Worm (Caenorhabditis elegans) whole organism, L4 larva: ENCODE measurements around the gene otpl-3.

Experiments
- F26F4.8 ChIP-seq: fragments of 200-800 bp; sonication (Bioruptor generic); conservative IDR thresholded peaks from 2 replicates; pipeline ENCODE4 v1.3.6; 2022; ENCODE audit warnings: missing genetic modification characterization, missing compliant biosample characterization
- aly-2 ChIP-seq: sonication (generic microtip); optimal IDR thresholded peaks from 2 replicates; lab custom pipeline; 2018; ENCODE audit warnings: missing biosample characterization, missing genetic modification characterization
- ama-1 ChIP-seq: fragments of 150-350 bp; optimal IDR thresholded peaks from 2 replicates; lab custom pipeline; 2014; ENCODE audit warnings: inconsistent platforms, mixed read lengths
- dve-1 ChIP-seq: sonication (generic microtip); optimal IDR thresholded peaks from 2 replicates; lab custom pipeline; 2017; ENCODE audit warnings: antibody characterized with exemption, mild to moderate bottlenecking, missing genetic modification characterization, missing compliant biosample characterization; ENCODE audit not compliant: insufficient read depth
- egl-27 ChIP-seq: sonication (generic microtip); optimal IDR thresholded peaks from 3 replicates; lab custom pipeline; 2017; ENCODE audit warnings: missing biosample characterization, missing genetic modification reagents, missing genetic modification characterization
- nhr-28 ChIP-seq: fragments of 150-350 bp; optimal IDR thresholded peaks from 2 replicates; lab custom pipeline; 2014; ENCODE audit warnings: missing biosample characterization, missing genetic modification characterization
- nhr-6 ChIP-seq: fragments of 150-350 bp; optimal IDR thresholded peaks from 2 replicates; lab custom pipeline; 2014; ENCODE audit warnings: missing biosample characterization, missing genetic modification characterization
- pha-4 ChIP-seq, 2 experiments: fragments of 150-350 bp in 1 of 2; fragments of 200-800 bp in 1 of 2; sonication (Bioruptor generic) in 1 of 2; IDR thresholded peaks in 1 of 2; optimal IDR thresholded peaks in 1 of 2; 2 replicates each; pipeline versions ENCODE4 v1.3.6 to Lab custom; 2014 to 2022; ENCODE audit warnings: missing genetic modification characterization in 2 of 2, missing genetic modification reagents in 2 of 2, missing biosample characterization in 1 of 2, missing compliant biosample characterization in 1 of 2
- php-3 ChIP-seq: fragments of 200-800 bp; sonication (Bioruptor generic); IDR thresholded peaks from 2 replicates; pipeline ENCODE4 v1.3.6; 2022; ENCODE audit warnings: missing genetic modification reagents, missing genetic modification characterization, missing compliant biosample characterization
- pqm-1 ChIP-seq: sonication (generic microtip); optimal IDR thresholded peaks from 2 replicates; lab custom pipeline; 2017; ENCODE audit warnings: missing biosample characterization, missing genetic modification characterization
- sdz-12 ChIP-seq: fragments of 200-800 bp; sonication (Bioruptor generic); optimal IDR thresholded peaks from 2 replicates; lab custom pipeline; 2018; ENCODE audit warnings: mild to moderate bottlenecking, missing genetic modification characterization, missing compliant biosample characterization
- snpc-4 ChIP-seq: fragments of 150-350 bp; optimal IDR thresholded peaks from 2 replicates; lab custom pipeline; 2014; ENCODE audit warnings: missing biosample characterization, missing genetic modification characterization
- unc-130 ChIP-seq: sonication (generic microtip); optimal IDR thresholded peaks from 2 replicates; lab custom pipeline; 2016; ENCODE audit warnings: missing genetic modification reagents, missing genetic modification characterization, missing compliant biosample characterization
- zag-1 ChIP-seq: fragments of 150-350 bp; optimal IDR thresholded peaks from 2 replicates; lab custom pipeline; 2014; ENCODE audit warnings: missing biosample characterization, missing genetic modification characterization

- TF ChIP-seq php-3 (GFP tag; lab: Robert Waterston, UW) (no peak), ama-1 (lab: Kevin White, UChicago) (no peak), snpc-4 (tag; lab: Kevin White, UChicago) (no peak), egl-27 (tag; lab: Kevin White, UChicago) (no peak), aly-2 (no peak), sdz-12 (GFP tag; lab: Kevin White, UChicago) (no peak), pqm-1 (no peak), nhr-28 (no peak), pha-4 (GFP tag; IDR thresholded peaks at IDR 0.05; lab: Robert Waterston, UW) (no peak), pha-4 (tag; optimal IDR thresholded peaks at IDR 0.05; lab: Kevin White, UChicago) (no peak), zag-1 (no peak), nhr-6 (no peak), dve-1 (tag; lab: Kevin White, UChicago) (no peak), unc-130 (no peak), F26F4.8 (no peak)
These were observed 30.5 kb downstream of the otpl-3 start for ce11 chrX:6894104-6894503.
